Worm (Caenorhabditis elegans) whole organism, L4 larva: ENCODE data around the gene C25H3.7.

Source experiments
- D1046.2 ChIP-seq: fragments of 200-800 bp; sonication (Bioruptor generic); IDR thresholded peaks from 2 replicates; pipeline ENCODE4 v1.3.6; 2022; ENCODE audit warnings: missing genetic modification characterization, missing compliant biosample characterization
- F37D6.2 ChIP-seq: sonication (generic microtip); optimal IDR thresholded peaks from 2 replicates; lab custom pipeline; 2016; ENCODE audit warnings: mild to moderate bottlenecking, missing genetic modification characterization, missing compliant biosample characterization
- F44E2.7 ChIP-seq: fragments of 200-800 bp; sonication (Bioruptor generic); IDR thresholded peaks from 2 replicates; pipeline ENCODE4 v2.1.2; 2022; ENCODE audit warnings: missing genetic modification characterization, missing compliant biosample characterization
- T20F7.1 ChIP-seq: fragments of 200-800 bp; sonication (Bioruptor generic); optimal IDR thresholded peaks from 2 replicates; lab custom pipeline; 2018; ENCODE audit warnings: mild to moderate bottlenecking, missing genetic modification characterization, missing compliant biosample characterization
- T26A8.4 ChIP-seq: fragments of 200-800 bp; sonication (Bioruptor generic); IDR thresholded peaks from 2 replicates; pipeline ENCODE4 v1.3.6; 2022; ENCODE audit warnings: missing genetic modification characterization, missing compliant biosample characterization
- Y105C5A.15 ChIP-seq: fragments of 200-800 bp; sonication (Bioruptor generic); IDR thresholded peaks from 2 replicates; pipeline ENCODE4 v1.3.6; 2022; ENCODE audit warnings: missing genetic modification characterization, missing compliant biosample characterization
- Y5F2A.4 ChIP-seq: fragments of 200-800 bp; sonication (Bioruptor generic); optimal IDR thresholded peaks from 2 replicates; lab custom pipeline; 2018; ENCODE audit warnings: mild to moderate bottlenecking, missing genetic modification characterization, missing compliant biosample characterization
- ZK337.2 ChIP-seq: fragments of 200-800 bp; sonication (Bioruptor generic); IDR thresholded peaks from 2 replicates; pipeline ENCODE4 v1.3.6; 2022; ENCODE audit warnings: missing genetic modification reagents, missing genetic modification characterization, missing compliant biosample characterization
- aha-1 ChIP-seq: fragments of 150-350 bp; peaks from one replicate; lab custom pipeline; 2014; ENCODE audit warnings: missing biosample characterization, missing genetic modification characterization
- aly-2 ChIP-seq: sonication (generic microtip); optimal IDR thresholded peaks from 2 replicates; lab custom pipeline; 2018; ENCODE audit warnings: missing biosample characterization, missing genetic modification characterization
- ama-1 ChIP-seq: fragments of 150-350 bp; optimal IDR thresholded peaks from 2 replicates; lab custom pipeline; 2014; ENCODE audit warnings: inconsistent platforms, mixed read lengths
- ceh-32 ChIP-seq: sonication (generic microtip); optimal IDR thresholded peaks from 2 replicates; lab custom pipeline; 2016; ENCODE audit warnings: mild to moderate bottlenecking, missing genetic modification characterization, missing compliant biosample characterization; ENCODE audit not compliant: poor library complexity
- ceh-62 ChIP-seq: sonication (generic microtip); optimal IDR thresholded peaks from 2 replicates; lab custom pipeline; 2017; ENCODE audit warnings: missing biosample characterization, missing genetic modification characterization
- ceh-82 ChIP-seq: sonication (generic microtip); optimal IDR thresholded peaks from 2 replicates; lab custom pipeline; 2017; ENCODE audit warnings: missing biosample characterization, missing genetic modification characterization
- ces-1 ChIP-seq: fragments of 150-350 bp; sonication (generic microtip); optimal IDR thresholded peaks from 4 replicates; lab custom pipeline; 2014; ENCODE audit warnings: missing biosample characterization, missing genetic modification reagents, missing genetic modification characterization
- daf-12 ChIP-seq: fragments of 150-350 bp; optimal IDR thresholded peaks from 2 replicates; lab custom pipeline; 2014; ENCODE audit warnings: missing biosample characterization, missing genetic modification reagents, missing genetic modification characterization
- dmd-8 ChIP-seq: fragments of 200-800 bp; sonication (Bioruptor generic); IDR thresholded peaks from 2 replicates; pipeline ENCODE4 v1.3.6; 2022; ENCODE audit warnings: missing genetic modification characterization, missing compliant biosample characterization
- dpl-1 ChIP-seq: fragments of 150-350 bp; optimal IDR thresholded peaks from 2 replicates; lab custom pipeline; 2014; ENCODE audit warnings: missing biosample characterization, missing genetic modification reagents, missing genetic modification characterization
- egl-27 ChIP-seq: sonication (generic microtip); optimal IDR thresholded peaks from 3 replicates; lab custom pipeline; 2017; ENCODE audit warnings: missing biosample characterization, missing genetic modification reagents, missing genetic modification characterization
- gei-8 ChIP-seq: fragments of 200-800 bp; sonication (Bioruptor generic); optimal IDR thresholded peaks from 2 replicates; lab custom pipeline; 2018; ENCODE audit warnings: mild to moderate bottlenecking, missing genetic modification characterization, missing compliant biosample characterization
- hif-1 ChIP-seq, 2 experiments: sonication (generic microtip); optimal IDR thresholded peaks; 2 replicates each; lab custom pipeline; 2016 to 2017; ENCODE audit warnings: missing compliant biosample characterization in 2 of 2, missing genetic modification characterization in 2 of 2, missing genetic modification reagents in 2 of 2, missing genotype in 2 of 2, mild to moderate bottlenecking in 1 of 2
- hlh-30 ChIP-seq: sonication (generic microtip); optimal IDR thresholded peaks from 2 replicates; lab custom pipeline; 2017; ENCODE audit warnings: antibody characterized with exemption, mild to moderate bottlenecking, missing genetic modification characterization, missing compliant biosample characterization; ENCODE audit not compliant: insufficient read depth
- lim-7 ChIP-seq: fragments of 200-800 bp; sonication (Bioruptor generic); IDR thresholded peaks from 2 replicates; pipeline ENCODE4 v1.3.6; 2022; ENCODE audit warnings: missing genetic modification characterization, missing compliant biosample characterization
- lin-1 ChIP-seq: fragments of 200-800 bp; sonication (Bioruptor generic); IDR thresholded peaks from 2 replicates; pipeline ENCODE4 v1.3.6; 2022; ENCODE audit warnings: missing genetic modification reagents, missing genetic modification characterization, missing compliant biosample characterization
- lin-13 ChIP-seq: fragments of 150-350 bp; optimal IDR thresholded peaks from 2 replicates; lab custom pipeline; 2014; ENCODE audit warnings: missing biosample characterization, missing genetic modification reagents, missing genetic modification characterization
- lin-29 ChIP-seq: fragments of 200-800 bp; sonication (Bioruptor generic); IDR thresholded peaks from 2 replicates; pipeline ENCODE4 v1.3.6; 2022; ENCODE audit warnings: missing genetic modification reagents, missing genetic modification characterization, missing compliant biosample characterization
- lin-38 ChIP-seq: fragments of 200-800 bp; sonication (Bioruptor generic); IDR thresholded peaks from 2 replicates; pipeline ENCODE4 v1.3.6; 2022; ENCODE audit warnings: missing genetic modification reagents, missing genetic modification characterization, missing compliant biosample characterization
- lsy-2 ChIP-seq, 2 experiments: fragments of 150-350 bp in 1 of 2; sonication (generic microtip) in 1 of 2; optimal IDR thresholded peaks; 2 replicates each; lab custom pipeline; 2014 to 2017; ENCODE audit warnings: missing biosample characterization in 2 of 2, missing genetic modification characterization in 2 of 2
- madf-5 ChIP-seq, 2 experiments: fragments of 200-800 bp; sonication (Bioruptor generic); IDR thresholded peaks; 2 replicates each; pipeline ENCODE4 v1.3.6; 2022; ENCODE audit warnings: missing compliant biosample characterization in 2 of 2, missing genetic modification characterization in 2 of 2
- mxl-3 ChIP-seq: fragments of 200-800 bp; sonication (Bioruptor generic); optimal IDR thresholded peaks from 2 replicates; lab custom pipeline; 2018; ENCODE audit warnings: mild to moderate bottlenecking, missing genetic modification characterization, missing compliant biosample characterization
- nhr-10 ChIP-seq: fragments of 150-350 bp; optimal IDR thresholded peaks from 2 replicates; lab custom pipeline; 2014; ENCODE audit warnings: missing biosample characterization, missing genetic modification characterization
- nhr-102 ChIP-seq: sonication (generic microtip); optimal IDR thresholded peaks from 2 replicates; lab custom pipeline; 2016; ENCODE audit warnings: mild to moderate bottlenecking, missing genetic modification characterization, moderate library complexity, missing compliant biosample characterization
- nhr-237 ChIP-seq: sonication (generic microtip); optimal IDR thresholded peaks from 2 replicates; lab custom pipeline; 2017; ENCODE audit warnings: missing biosample characterization, missing genetic modification characterization
- nhr-28 ChIP-seq: fragments of 150-350 bp; optimal IDR thresholded peaks from 2 replicates; lab custom pipeline; 2014; ENCODE audit warnings: missing biosample characterization, missing genetic modification characterization
- nhr-42 ChIP-seq: fragments of 200-800 bp; sonication (Bioruptor generic); IDR thresholded peaks from 2 replicates; pipeline ENCODE4 v1.3.6; 2022; ENCODE audit warnings: missing genetic modification characterization, missing compliant biosample characterization
- nhr-48 ChIP-seq: sonication (generic microtip); optimal IDR thresholded peaks from 2 replicates; lab custom pipeline; 2016; ENCODE audit warnings: mild to moderate bottlenecking, missing genetic modification characterization, missing compliant biosample characterization
- nhr-6 ChIP-seq: fragments of 150-350 bp; optimal IDR thresholded peaks from 2 replicates; lab custom pipeline; 2014; ENCODE audit warnings: missing biosample characterization, missing genetic modification characterization
- php-3 ChIP-seq: fragments of 200-800 bp; sonication (Bioruptor generic); IDR thresholded peaks from 2 replicates; pipeline ENCODE4 v1.3.6; 2022; ENCODE audit warnings: missing genetic modification reagents, missing genetic modification characterization, missing compliant biosample characterization
- saeg-2 ChIP-seq: fragments of 200-800 bp; sonication (Bioruptor generic); IDR thresholded peaks from 2 replicates; pipeline ENCODE4 v1.3.6; 2022; ENCODE audit warnings: missing genetic modification reagents, missing genetic modification characterization, missing compliant biosample characterization
- set-16 ChIP-seq: fragments of 200-800 bp; sonication (Bioruptor generic); IDR thresholded peaks from 2 replicates; pipeline ENCODE4 v1.3.6; 2022; ENCODE audit warnings: missing genetic modification reagents, missing genetic modification characterization, missing compliant biosample characterization
- skn-1 ChIP-seq: fragments of 150-350 bp; optimal IDR thresholded peaks from 2 replicates; lab custom pipeline; 2014; ENCODE audit warnings: missing biosample characterization, missing genetic modification characterization
- snpc-1.2 ChIP-seq: fragments of 200-800 bp; sonication (Bioruptor generic); IDR thresholded peaks from 2 replicates; pipeline ENCODE4 v1.3.6; 2022; ENCODE audit warnings: missing genetic modification reagents, missing genetic modification characterization, missing compliant biosample characterization
- snpc-4 ChIP-seq: fragments of 150-350 bp; optimal IDR thresholded peaks from 2 replicates; lab custom pipeline; 2014; ENCODE audit warnings: missing biosample characterization, missing genetic modification characterization
- spr-3 ChIP-seq: fragments of 200-800 bp; sonication (Bioruptor generic); optimal IDR thresholded peaks from 2 replicates; lab custom pipeline; 2018; ENCODE audit warnings: mild to moderate bottlenecking, missing genetic modification characterization, missing compliant biosample characterization
- unc-130 ChIP-seq: sonication (generic microtip); optimal IDR thresholded peaks from 2 replicates; lab custom pipeline; 2016; ENCODE audit warnings: missing genetic modification reagents, missing genetic modification characterization, missing compliant biosample characterization
- unc-39 ChIP-seq: sonication (generic microtip); optimal IDR thresholded peaks from 2 replicates; lab custom pipeline; 2017; ENCODE audit warnings: missing biosample characterization, missing genetic modification characterization
- zfp-2 ChIP-seq: sonication (generic microtip); optimal IDR thresholded peaks from 2 replicates; lab custom pipeline; 2016; ENCODE audit warnings: mild to moderate bottlenecking, missing genetic modification characterization, missing compliant biosample characterization
- zip-11 ChIP-seq: fragments of 200-800 bp; sonication (Bioruptor generic); IDR thresholded peaks from 2 replicates; pipeline ENCODE4 v1.3.6; 2022; ENCODE audit warnings: missing genetic modification characterization, missing compliant biosample characterization
- zip-2 ChIP-seq: fragments of 150-350 bp; optimal IDR thresholded peaks from 2 replicates; lab custom pipeline; 2014; ENCODE audit warnings: missing biosample characterization, missing genetic modification characterization
- ztf-7 ChIP-seq: fragments of 150-350 bp; optimal IDR thresholded peaks from 2 replicates; lab custom pipeline; 2014; ENCODE audit warnings: missing biosample characterization, missing genetic modification characterization

C25H3.7 gene

ce11 chrII:5660736-5661734 is 7.7 kb downstream of the C25H3.7 start, which contains the start of the genes ift-43 and mdt-26 (continued):
- TF ChIP-seq mxl-3 (peak; percentile 47), hif-1 (tag; optimal IDR thresholded peaks at IDR 0.05; lab: Kevin White, UChicago) (peak; percentile 31 to 69), T20F7.1 (GFP tag; lab: Kevin White, UChicago) (no peak), lim-7 (GFP tag; lab: Robert Waterston, UW) (peak; percentile 69), aha-1 (tag; lab: Kevin White, UChicago) (peak; percentile 99), ama-1 (peak; percentile 100), nhr-10 (no peak), lin-29 (peak; percentile 49; the same call in 1 of the 2 replicates), D1046.2 (GFP tag; lab: Robert Waterston, UW) (no peak), gei-8 (GFP tag; lab: Kevin White, UChicago) (no peak), ZK337.2 (no peak), daf-12 (tag; lab: Kevin White, UChicago) (no peak), nhr-6 (tag; lab: Kevin White, UChicago) (no peak), snpc-4 (no peak), dmd-8 (GFP tag; lab: Robert Waterston, UW) (peak; percentile 74; the same call in 1 of the 2 replicates), nhr-48 (tag; lab: Kevin White, UChicago) (peak; percentile 35), ztf-7 (no peak), madf-5 (GFP tag; IDR thresholded peaks at IDR 0.05; lab: Robert Waterston, UW) (0 out of 4 replicates have a peak, but pooled peaks of 1 of the 2 experiments have one; percentile 30), lin-38 (GFP tag; lab: Robert Waterston, UW) (peak; percentile 66), snpc-1.2 (GFP tag; lab: Robert Waterston, UW) (peak; percentile 75), saeg-2 (GFP tag; lab: Robert Waterston, UW) (peak; percentile 58; the same call in 1 of the 2 replicates), nhr-28 (tag; lab: Kevin White, UChicago) (peak; percentile 46), dpl-1 (GFP tag; lab: Kevin White, UChicago) (peak; percentile 40), nhr-237 (tag; lab: Kevin White, UChicago) (no peak), php-3 (GFP tag; lab: Robert Waterston, UW) (peak; percentile 50; the same call in 1 of the 2 replicates), ceh-62 (tag; lab: Kevin White, UChicago) (no peak), F37D6.2 (tag; lab: Kevin White, UChicago) (peak; percentile 70), unc-39 (tag; lab: Kevin White, UChicago) (no peak), set-16 (GFP tag; lab: Robert Waterston, UW) (peak; percentile 99), unc-130 (GFP tag; lab: Kevin White, UChicago) (no peak), Y105C5A.15 (GFP tag; lab: Robert Waterston, UW) (no peak), ceh-82 (tag; lab: Kevin White, UChicago) (peak; percentile 34), zip-2 (tag; lab: Kevin White, UChicago) (no peak), egl-27 (tag; lab: Kevin White, UChicago) (no peak), aly-2 (tag; lab: Kevin White, UChicago) (no peak), nhr-102 (peak; percentile 70), T26A8.4 (peak; percentile 82), nhr-42 (GFP tag; lab: Robert Waterston, UW) (peak; percentile 83), ceh-32 (tag; lab: Kevin White, UChicago) (peak; percentile 55), skn-1 (no peak), lin-13 (peak; percentile 69), zip-11 (GFP tag; lab: Robert Waterston, UW) (no peak), F44E2.7 (GFP tag; lab: Robert Waterston, UW) (0 out of 2 replicates have a peak, but pooled peaks have one; percentile 41), ces-1 (GFP tag; lab: Kevin White, UChicago) (no peak), spr-3 (GFP tag; lab: Kevin White, UChicago) (no peak), Y5F2A.4 (no peak), lin-1 (GFP tag; lab: Robert Waterston, UW) (no peak), hlh-30 (tag; lab: Kevin White, UChicago) (peak; percentile 79), zfp-2 (tag; lab: Kevin White, UChicago) (no peak), lsy-2 (tag; optimal IDR thresholded peaks at IDR 0.05; lab: Kevin White, UChicago) (peak; percentile 39 to 80)
